Fruit fly (Drosophila melanogaster) whole organism, embryonic: ENCODE data around the gene sing.

Source experiments
- Bgb ChIP-seq: fragments of 200-800 bp; sonication (Bioruptor generic); IDR thresholded peaks from 2 replicates; pipeline ENCODE4 v1.3.6; 2022; ENCODE audit warnings: missing biosample characterization, missing genetic modification characterization; ENCODE audit not compliant: partially characterized antibody
- CG1024 ChIP-seq: fragments of 200-800 bp; sonication (Bioruptor generic); IDR thresholded peaks from 2 replicates; pipeline ENCODE4 v1.3.6; 2022; ENCODE audit warnings: missing biosample characterization, missing genetic modification characterization
- CG12104 ChIP-seq: fragments of 200-800 bp; sonication (Bioruptor generic); optimal IDR thresholded peaks from 3 replicates; lab custom pipeline; 2016; ENCODE audit warnings: missing biosample characterization, missing genetic modification characterization
- CG13624 ChIP-seq: fragments of 200-800 bp; sonication (Bioruptor generic); optimal IDR thresholded peaks from 2 replicates; lab custom pipeline; 2016; ENCODE audit warnings: missing biosample characterization, missing genetic modification characterization
- CG13894 ChIP-seq: fragments of 200-800 bp; sonication (Bioruptor generic); optimal IDR thresholded peaks from 3 replicates; lab custom pipeline; 2018; ENCODE audit warnings: missing biosample characterization, mild to moderate bottlenecking, missing genetic modification characterization, moderate library complexity
- CG18476 ChIP-seq: fragments of 200-800 bp; sonication (Bioruptor generic); optimal IDR thresholded peaks from 2 replicates; lab custom pipeline; 2016; ENCODE audit warnings: missing biosample characterization, mild to moderate bottlenecking, missing genetic modification characterization
- CG2120 ChIP-seq: fragments of 200-800 bp; sonication (Bioruptor generic); optimal IDR thresholded peaks from 3 replicates; lab custom pipeline; 2016; ENCODE audit warnings: missing biosample characterization, missing genetic modification characterization
- CG32767 ChIP-seq: fragments of 200-800 bp; sonication (Bioruptor generic); IDR thresholded peaks from 2 replicates; pipeline ENCODE4 v1.3.6; 2022; ENCODE audit warnings: missing biosample characterization, missing genetic modification characterization
- CG4730 ChIP-seq: fragments of 200-800 bp; sonication (Bioruptor generic); IDR thresholded peaks from 2 replicates; pipeline ENCODE4 v1.3.6; 2022; ENCODE audit warnings: missing biosample characterization, missing genetic modification characterization
- CG5180 ChIP-seq: fragments of 200-800 bp; sonication (Bioruptor generic); optimal IDR thresholded peaks from 3 replicates; lab custom pipeline; 2017; ENCODE audit warnings: missing biosample characterization, missing genetic modification characterization, mild to moderate bottlenecking, moderate library complexity, missing genetic modification reagents
- CG6683 ChIP-seq: fragments of 200-800 bp; sonication (Bioruptor generic); optimal IDR thresholded peaks from 2 replicates; lab custom pipeline; 2017; ENCODE audit warnings: missing biosample characterization, mild to moderate bottlenecking, missing genetic modification characterization, missing genetic modification reagents
- CG7928 ChIP-seq: fragments of 200-800 bp; sonication (Bioruptor generic); optimal IDR thresholded peaks from 2 replicates; lab custom pipeline; 2017; ENCODE audit warnings: missing biosample characterization, mild to moderate bottlenecking, missing genetic modification characterization
- CG7987 ChIP-seq: fragments of 200-800 bp; sonication (Bioruptor generic); optimal IDR thresholded peaks from 2 replicates; lab custom pipeline; 2018; ENCODE audit warnings: missing biosample characterization, mild to moderate bottlenecking, missing genetic modification characterization, moderate library complexity
- CG8290 ChIP-seq, 3 experiments: fragments of 200-800 bp; sonication (Bioruptor generic); optimal IDR thresholded peaks; 2 replicates each; lab custom pipeline; 2016 to 2019; ENCODE audit warnings: missing biosample characterization in 3 of 3, missing genetic modification characterization in 3 of 3, mild to moderate bottlenecking in 2 of 3, moderate library complexity in 1 of 3
- CG8478 ChIP-seq: fragments of >200 bp; optimal IDR thresholded peaks from 2 replicates; lab custom pipeline; 2018
- CG8924 ChIP-seq: fragments of 200-800 bp; optimal IDR thresholded peaks from 3 replicates; lab custom pipeline; 2019; ENCODE audit warnings: missing biosample characterization, mild to moderate bottlenecking, missing genetic modification characterization, moderate library complexity
- CTCF ChIP-seq: fragments of 200-800 bp; sonication (Bioruptor generic); optimal IDR thresholded peaks from 2 replicates; lab custom pipeline; 2017; ENCODE audit warnings: missing biosample characterization, mild to moderate bottlenecking, missing genetic modification characterization, moderate library complexity
- Camta ChIP-seq: fragments of 200-800 bp; sonication (Bioruptor generic); optimal IDR thresholded peaks from 2 replicates; lab custom pipeline; 2016; ENCODE audit warnings: missing biosample characterization, missing genetic modification characterization
- Eip74EF ChIP-seq, 2 experiments: fragments of 200-800 bp in 1 of 2; fragments of >200 bp in 1 of 2; sonication (Bioruptor generic) in 1 of 2; optimal IDR thresholded peaks; 2 replicates each; lab custom pipeline; 2017 to 2019; ENCODE audit warnings: missing biosample characterization in 2 of 2, missing genetic modification characterization in 2 of 2, mild to moderate bottlenecking in 1 of 2, moderate library complexity in 1 of 2
- Ets65A ChIP-seq: fragments of 200-800 bp; sonication (Bioruptor generic); peaks from one replicate; lab custom pipeline; 2016; ENCODE audit warnings: missing biosample characterization, missing genetic modification characterization
- HLH54F ChIP-seq: fragments of 200-800 bp; sonication (Bioruptor generic); optimal IDR thresholded peaks from 3 replicates; lab custom pipeline; 2016; ENCODE audit warnings: missing biosample characterization, missing genetic modification characterization
- NC2β ChIP-seq: fragments of 200-800 bp; sonication (Bioruptor generic); optimal IDR thresholded peaks from 2 replicates; lab custom pipeline; 2016; ENCODE audit warnings: missing biosample characterization, missing genetic modification characterization
- Oaz ChIP-seq: fragments of 200-800 bp; sonication (Bioruptor generic); IDR thresholded peaks from 2 replicates; pipeline ENCODE4 v1.3.6; 2022; ENCODE audit warnings: missing biosample characterization, missing genetic modification characterization
- Oli ChIP-seq: fragments of 200-800 bp; sonication (Bioruptor generic); optimal IDR thresholded peaks from 2 replicates; lab custom pipeline; 2018; ENCODE audit warnings: missing biosample characterization, mild to moderate bottlenecking, missing genetic modification characterization, moderate library complexity
- Rfx ChIP-seq: fragments of 200-800 bp; sonication (Bioruptor generic); IDR thresholded peaks from 2 replicates; pipeline ENCODE4 v1.3.6; 2022; ENCODE audit warnings: missing biosample characterization, missing genetic modification characterization
- Side ChIP-seq: fragments of 200-800 bp; sonication (Bioruptor generic); optimal IDR thresholded peaks from 2 replicates; lab custom pipeline; 2016; ENCODE audit warnings: missing biosample characterization, missing genetic modification characterization
- Sry-δ ChIP-seq: fragments of 200-800 bp; sonication (Bioruptor generic); optimal IDR thresholded peaks from 2 replicates; lab custom pipeline; 2016; ENCODE audit warnings: missing biosample characterization, missing genetic modification characterization
- Tbp ChIP-seq: fragments of >200 bp; optimal IDR thresholded peaks from 2 replicates; lab custom pipeline; 2018; ENCODE audit warnings: missing biosample characterization, missing genetic modification characterization
- aop ChIP-seq: fragments of 200-800 bp; sonication (Bioruptor generic); IDR thresholded peaks from 2 replicates; pipeline ENCODE4 v1.3.6; 2022; ENCODE audit warnings: missing biosample characterization, missing genetic modification characterization
- bowl ChIP-seq: fragments of 200-800 bp; sonication (Bioruptor generic); IDR thresholded peaks from 2 replicates; pipeline ENCODE4 v1.3.6; 2022; ENCODE audit warnings: missing biosample characterization, missing genetic modification characterization
- cad ChIP-seq: fragments of >200 bp; optimal IDR thresholded peaks from 2 replicates; lab custom pipeline; 2017; ENCODE audit warnings: missing biosample characterization, missing genetic modification characterization
- cg ChIP-seq: fragments of 200-800 bp; sonication (Bioruptor generic); optimal IDR thresholded peaks from 3 replicates; lab custom pipeline; 2019; ENCODE audit warnings: missing biosample characterization, mild to moderate bottlenecking, missing genetic modification characterization, moderate library complexity
- dmrt11E ChIP-seq: fragments of 200-800 bp; sonication (Bioruptor generic); optimal IDR thresholded peaks from 3 replicates; lab custom pipeline; 2018; ENCODE audit warnings: missing biosample characterization, mild to moderate bottlenecking, missing genetic modification characterization, moderate library complexity
- ems ChIP-seq: fragments of 200-800 bp; sonication (Bioruptor generic); optimal IDR thresholded peaks from 3 replicates; lab custom pipeline; 2016; ENCODE audit warnings: missing biosample characterization, missing genetic modification characterization
- ftz-f1 ChIP-seq: fragments of 200-800 bp; sonication (Bioruptor generic); optimal IDR thresholded peaks from 2 replicates; lab custom pipeline; 2016; ENCODE audit warnings: missing biosample characterization, missing genetic modification characterization
- h ChIP-seq: fragments of >200 bp; optimal IDR thresholded peaks from 2 replicates; lab custom pipeline; 2017
- hth ChIP-seq: fragments of >200 bp; optimal IDR thresholded peaks from 2 replicates; lab custom pipeline; 2017; ENCODE audit warnings: inconsistent platforms
- luna ChIP-seq: fragments of 200-800 bp; sonication (Bioruptor generic); optimal IDR thresholded peaks from 2 replicates; lab custom pipeline; 2016; ENCODE audit warnings: missing biosample characterization, missing genetic modification characterization
- mld ChIP-seq: fragments of 200-800 bp; sonication (Bioruptor generic); IDR thresholded peaks from 3 replicates; pipeline ENCODE4 v1.3.6; 2022; ENCODE audit warnings: missing biosample characterization, missing genetic modification characterization; ENCODE audit not compliant: partially characterized antibody
- nom ChIP-seq: fragments of 200-800 bp; sonication (Bioruptor generic); optimal IDR thresholded peaks from 2 replicates; lab custom pipeline; 2017; ENCODE audit warnings: missing biosample characterization, missing genetic modification characterization, mild to moderate bottlenecking, moderate library complexity, missing genetic modification reagents
- phol ChIP-seq: fragments of 200-800 bp; sonication (Bioruptor generic); optimal IDR thresholded peaks from 3 replicates; lab custom pipeline; 2018; ENCODE audit warnings: missing biosample characterization, mild to moderate bottlenecking, missing genetic modification characterization, moderate library complexity
- schlank ChIP-seq: fragments of 200-800 bp; sonication (Bioruptor generic); optimal IDR thresholded peaks from 2 replicates; lab custom pipeline; 2018; ENCODE audit warnings: missing biosample characterization, mild to moderate bottlenecking, missing genetic modification characterization
- scrt ChIP-seq: fragments of 200-800 bp; sonication (Bioruptor generic); optimal IDR thresholded peaks from 2 replicates; lab custom pipeline; 2018; ENCODE audit warnings: missing biosample characterization, mild to moderate bottlenecking, missing genetic modification characterization, moderate library complexity
- slbo ChIP-seq: fragments of 200-800 bp; sonication (Bioruptor generic); IDR thresholded peaks from 2 replicates; pipeline ENCODE4 v1.3.6; 2022; ENCODE audit warnings: missing biosample characterization, missing genetic modification characterization
- so ChIP-seq: fragments of 200-800 bp; sonication (Bioruptor generic); IDR thresholded peaks from 3 replicates; pipeline ENCODE4 v1.3.6; 2022; ENCODE audit warnings: missing biosample characterization, missing genetic modification characterization
- sob ChIP-seq: fragments of 200-800 bp; sonication (Bioruptor generic); IDR thresholded peaks from 2 replicates; pipeline ENCODE4 v1.3.6; 2022; ENCODE audit warnings: missing biosample characterization, missing genetic modification characterization
- trem ChIP-seq: fragments of 200-800 bp; optimal IDR thresholded peaks from 3 replicates; lab custom pipeline; 2019; ENCODE audit warnings: missing biosample characterization, mild to moderate bottlenecking, missing genetic modification characterization, moderate library complexity
- ttk ChIP-seq: fragments of 200-800 bp; sonication (Bioruptor generic); IDR thresholded peaks from 2 replicates; pipeline ENCODE4 v2.1.2; 2022; ENCODE audit warnings: missing biosample characterization, missing genetic modification characterization
- tx ChIP-seq: fragments of 200-800 bp; sonication (Bioruptor generic); optimal IDR thresholded peaks from 2 replicates; lab custom pipeline; 2016; ENCODE audit warnings: missing biosample characterization, missing genetic modification characterization
- zfh2 ChIP-seq: fragments of 200-800 bp; sonication (Bioruptor generic); optimal IDR thresholded peaks from 2 replicates; lab custom pipeline; 2016; ENCODE audit warnings: missing biosample characterization, missing genetic modification characterization

Gene sing

dm6 chrX:16650078-16651063, 28.7 kb upstream of the sing start (continued):
- TF ChIP-seq cad (GFP tag; lab: Kevin White, UChicago): no peak
- TF ChIP-seq Tbp (GFP tag; lab: Kevin White, UChicago): no peak
- peak; percentile 22 for TF ChIP-seq CTCF
- peak; percentile 10 for TF ChIP-seq ftz-f1 (GFP tag; lab: Kevin White, UChicago)
- no peak for TF ChIP-seq NC2β (GFP tag; lab: Kevin White, UChicago)
- TF ChIP-seq mld (GFP tag; lab: Robert Waterston, UW): no peak
- peak; percentile 26 for TF ChIP-seq CG8924 (tag; lab: Kevin White, UChicago)
- no peak for TF ChIP-seq CG8478 (lab: Kevin White, UChicago)
- peak; percentile 6 for TF ChIP-seq CG12104 (GFP tag; lab: Kevin White, UChicago)
- TF ChIP-seq Oaz: peak; percentile 73
- peak; percentile 29 for TF ChIP-seq Oli
- no peak for TF ChIP-seq CG8290 (GFP tag; optimal IDR thresholded peaks at IDR 0.05; lab: Kevin White, UChicago)
- TF ChIP-seq CG8290 (tag; optimal IDR thresholded peaks at IDR 0.05; lab: Kevin White, UChicago): peak in 1 of 2 experiments; percentile 15
- no peak for TF ChIP-seq Sry-δ (GFP tag; lab: Kevin White, UChicago)
- no peak for TF ChIP-seq scrt (GFP tag; lab: Kevin White, UChicago)
- no peak for TF ChIP-seq trem (tag; lab: Kevin White, UChicago)
- TF ChIP-seq so: peak; percentile 92
- no peak for TF ChIP-seq CG4730 (GFP tag; lab: Robert Waterston, UW)
- peak; percentile 5 for TF ChIP-seq phol (tag; lab: Kevin White, UChicago)
- no peak for TF ChIP-seq hth
- no peak for TF ChIP-seq zfh2 (GFP tag; lab: Kevin White, UChicago)
- no peak for TF ChIP-seq Bgb (GFP tag; lab: Robert Waterston, UW)
- no peak for TF ChIP-seq CG18476 (GFP tag; lab: Kevin White, UChicago)
- peak in 1 of 2 experiments; percentile 54 for TF ChIP-seq Eip74EF (GFP tag; optimal IDR thresholded peaks at IDR 0.05; lab: Kevin White, UChicago)
- peak; percentile 3 for TF ChIP-seq luna (GFP tag; lab: Kevin White, UChicago)
- TF ChIP-seq CG2120 (GFP tag; lab: Kevin White, UChicago): no peak
- TF ChIP-seq Ets65A (GFP tag; lab: Kevin White, UChicago): peak; percentile 93
- TF ChIP-seq h (lab: Kevin White, UChicago): no peak
- TF ChIP-seq ttk (GFP tag; lab: Robert Waterston, UW): peak; percentile 67
- no peak for TF ChIP-seq tx (GFP tag; lab: Kevin White, UChicago)
- TF ChIP-seq HLH54F (GFP tag; lab: Kevin White, UChicago): no peak
- TF ChIP-seq CG13894 (tag; lab: Kevin White, UChicago): no peak
- peak; percentile 85 for TF ChIP-seq Camta (GFP tag; lab: Kevin White, UChicago)
- TF ChIP-seq Rfx (GFP tag; lab: Robert Waterston, UW): no peak
- peak; percentile 21; the same call in 1 of the 2 replicates for TF ChIP-seq slbo
- TF ChIP-seq schlank (tag; lab: Kevin White, UChicago): peak; percentile 43
- no peak for TF ChIP-seq aop
- no peak for TF ChIP-seq ems (GFP tag; lab: Kevin White, UChicago)
- peak; percentile 55 for TF ChIP-seq Side (GFP tag; lab: Kevin White, UChicago)
- TF ChIP-seq CG7928: no peak
- TF ChIP-seq nom: no peak
- no peak for TF ChIP-seq cg
- TF ChIP-seq dmrt11E (tag; lab: Kevin White, UChicago): no peak
- no peak for TF ChIP-seq CG6683 (GFP tag; lab: Kevin White, UChicago)
- no peak for TF ChIP-seq CG32767 (GFP tag; lab: Robert Waterston, UW)
- TF ChIP-seq sob (GFP tag; lab: Robert Waterston, UW): peak; percentile 73
- TF ChIP-seq CG1024 (GFP tag; lab: Robert Waterston, UW): no peak
- TF ChIP-seq CG7987 (GFP tag; lab: Kevin White, UChicago): no peak
- peak; percentile 2 for TF ChIP-seq CG5180 (GFP tag; lab: Kevin White, UChicago)
- TF ChIP-seq bowl (GFP tag; lab: Robert Waterston, UW): 0 out of 2 replicates have a peak, but pooled peaks have one; percentile 30
- peak; percentile 49 for TF ChIP-seq CG13624 (GFP tag; lab: Kevin White, UChicago)
